Fruit fly (Drosophila melanogaster): ENCODE results near the gene CG32277.
A peak's percentile ranks its signal among the peaks of the same experiment; 100 is the strongest.

dm6 chr3L:3226458-3226783, 21.2 kb upstream of the CG32277 start:
- TF ChIP-seq tj (GFP tag; optimal IDR thresholded peaks at IDR 0.05) (peak; percentile 32), bab1 (GFP tag; optimal IDR thresholded peaks at IDR 0.05) (no peak), pad (GFP tag; optimal IDR thresholded peaks at IDR 0.05) (no peak), cnc (optimal IDR thresholded peaks at IDR 0.05) (no peak), CG33017 (tag; optimal IDR thresholded peaks at IDR 0.05) (no peak), CG11617 (GFP tag; optimal IDR thresholded peaks at IDR 0.05) (no peak)

All from whole organism, adult.